Worm (Caenorhabditis elegans) whole organism, early embryonic: ENCODE results near the gene skr-19.

ENCODE experiments used
- B0310.2 ChIP-seq: sonication (generic microtip); optimal IDR thresholded peaks from 2 replicates; lab custom pipeline; 2016; ENCODE audit warnings: mild to moderate bottlenecking, missing genetic modification characterization, missing compliant biosample characterization
- F13C5.2 ChIP-seq: sonication (generic microtip); optimal IDR thresholded peaks from 2 replicates; lab custom pipeline; 2017; ENCODE audit warnings: mild to moderate bottlenecking, missing genetic modification characterization, inconsistent platforms, missing compliant biosample characterization
- aly-1 ChIP-seq: sonication (generic microtip); optimal IDR thresholded peaks from 2 replicates; lab custom pipeline; 2016; ENCODE audit warnings: missing genetic modification characterization, missing compliant biosample characterization
- ama-1 ChIP-seq: fragments of 150-350 bp; optimal IDR thresholded peaks from 2 replicates; lab custom pipeline; 2014
- ceh-13 ChIP-seq: fragments of 200-800 bp; sonication (Bioruptor generic); optimal IDR thresholded peaks from 2 replicates; lab custom pipeline; 2018; ENCODE audit warnings: mild to moderate bottlenecking, missing genetic modification characterization, missing compliant biosample characterization
- ceh-36 ChIP-seq: sonication (generic microtip); optimal IDR thresholded peaks from 2 replicates; lab custom pipeline; 2016; ENCODE audit warnings: missing genetic modification characterization, inconsistent platforms, missing compliant biosample characterization
- ets-7 ChIP-seq: sonication (generic microtip); optimal IDR thresholded peaks from 2 replicates; lab custom pipeline; 2016; ENCODE audit warnings: missing genotype, missing genetic modification characterization, missing compliant biosample characterization
- flt-1 ChIP-seq: fragments of 200-800 bp; sonication (Bioruptor generic); IDR thresholded peaks from 2 replicates; pipeline ENCODE4 v1.3.6; 2022; ENCODE audit warnings: missing genetic modification characterization, missing compliant biosample characterization
- hmbx-1 ChIP-seq: sonication (generic microtip); optimal IDR thresholded peaks from 2 replicates; lab custom pipeline; 2016; ENCODE audit warnings: mild to moderate bottlenecking, missing genetic modification characterization, missing compliant biosample characterization
- hmg-4 ChIP-seq: fragments of 200-800 bp; sonication (Bioruptor generic); optimal IDR thresholded peaks from 2 replicates; lab custom pipeline; 2018; ENCODE audit warnings: mild to moderate bottlenecking, missing genetic modification characterization, missing compliant biosample characterization
- hnd-1 ChIP-seq: sonication (generic microtip); optimal IDR thresholded peaks from 2 replicates; lab custom pipeline; 2016; ENCODE audit warnings: missing genetic modification characterization, missing compliant biosample characterization
- pes-1 ChIP-seq: fragments of 200-800 bp; sonication (Bioruptor generic); IDR thresholded peaks from 2 replicates; pipeline ENCODE4 v1.3.6; 2022; ENCODE audit warnings: missing genetic modification reagents, missing genetic modification characterization, missing compliant biosample characterization
- scrt-1 ChIP-seq: fragments of 200-800 bp; sonication (Bioruptor generic); IDR thresholded peaks from 2 replicates; pipeline ENCODE4 v1.3.6; 2022; ENCODE audit warnings: missing genetic modification characterization, missing compliant biosample characterization
- sea-1 ChIP-seq: fragments of 200-800 bp; sonication (Bioruptor generic); conservative IDR thresholded peaks from 2 replicates; pipeline ENCODE4 v1.3.6; 2022; ENCODE audit warnings: missing genetic modification characterization, missing compliant biosample characterization
- tbx-11 ChIP-seq: fragments of 200-800 bp; sonication (Bioruptor generic); IDR thresholded peaks from 2 replicates; pipeline ENCODE4 v1.3.6; 2022; ENCODE audit warnings: missing genetic modification characterization, missing compliant biosample characterization
- tbx-37 ChIP-seq: fragments of 200-800 bp; sonication (Bioruptor generic); conservative IDR thresholded peaks from 2 replicates; pipeline ENCODE4 v1.3.6; 2022; ENCODE audit warnings: missing genetic modification reagents, missing genetic modification characterization, missing compliant biosample characterization
- tra-4 ChIP-seq: sonication (generic microtip); optimal IDR thresholded peaks from 2 replicates; lab custom pipeline; 2017; ENCODE audit warnings: missing genetic modification characterization, missing compliant biosample characterization

Gene skr-19

DNA sequence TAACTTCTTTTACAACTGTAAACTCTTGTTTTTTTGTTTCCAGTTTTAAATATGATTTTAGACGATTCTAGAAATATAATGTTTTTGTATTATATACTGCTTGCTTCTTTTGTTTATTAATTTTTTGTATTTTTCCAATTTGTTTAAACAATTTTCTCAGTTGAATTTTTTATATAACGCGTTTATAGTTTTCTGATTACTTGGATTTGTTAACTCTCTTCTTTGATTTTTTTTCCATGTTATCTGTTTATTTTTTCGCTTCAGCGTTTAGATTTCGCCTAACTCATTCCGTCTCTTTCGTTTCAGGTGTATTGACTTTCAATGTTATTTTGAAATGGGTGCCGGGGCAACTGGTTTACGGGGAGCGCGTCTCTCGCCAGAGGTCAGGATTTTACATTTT, 33.6 kb downstream of the skr-19 start, which contains the start of gene gpa-6:
TSS of gene gpa-6 (plus strand) at position 301 of the 400 bp plus-strand sequence.
- TF ChIP-seq hnd-1 (tag; lab: Kevin White, UChicago) (no peak), pes-1 (GFP tag; lab: Robert Waterston, UW) (no peak), tbx-11 (no peak), ets-7 (tag; lab: Kevin White, UChicago) (no peak), tra-4 (tag; lab: Kevin White, UChicago) (no peak), hmg-4 (GFP tag; lab: Kevin White, UChicago) (no peak), sea-1 (GFP tag; lab: Robert Waterston, UW) (no peak), ceh-36 (tag; lab: Kevin White, UChicago) (no peak), tbx-37 (no peak), flt-1 (GFP tag; lab: Robert Waterston, UW) (no peak), ama-1 (lab: Kevin White, UChicago) (no peak), B0310.2 (tag; lab: Kevin White, UChicago) (no peak), hmbx-1 (tag; lab: Kevin White, UChicago) (no peak), F13C5.2 (no peak), ceh-13 (GFP tag; lab: Kevin White, UChicago) (no peak), scrt-1 (no peak)

DNA sequence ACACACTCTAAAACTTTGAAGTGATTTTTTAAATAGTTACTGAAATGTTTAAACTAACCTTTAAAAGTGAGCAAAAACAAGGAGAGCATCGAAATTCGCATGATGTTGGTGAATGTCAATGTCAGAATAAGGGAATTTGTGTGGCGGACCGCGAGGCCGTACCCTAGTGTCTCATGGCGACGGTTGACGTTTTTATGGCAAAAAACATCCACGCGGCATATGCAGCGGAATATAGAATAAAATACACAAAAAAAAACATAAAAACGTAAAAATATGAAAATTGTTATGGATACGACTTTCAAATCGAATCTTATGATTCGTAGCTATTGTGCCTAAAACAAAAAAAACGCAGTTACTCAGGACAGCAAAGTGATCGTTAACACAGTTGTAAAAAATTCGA, 34.6 kb downstream of the skr-19 start, which contains the start of gene cwp-5:
TSS of gene cwp-5 (minus strand) at position 101 of the 400 bp plus-strand sequence.
- TF ChIP-seq ets-7 (tag; lab: Kevin White, UChicago) = no peak
- no peak for TF ChIP-seq scrt-1
- no peak for TF ChIP-seq tra-4 (tag; lab: Kevin White, UChicago)

DNA sequence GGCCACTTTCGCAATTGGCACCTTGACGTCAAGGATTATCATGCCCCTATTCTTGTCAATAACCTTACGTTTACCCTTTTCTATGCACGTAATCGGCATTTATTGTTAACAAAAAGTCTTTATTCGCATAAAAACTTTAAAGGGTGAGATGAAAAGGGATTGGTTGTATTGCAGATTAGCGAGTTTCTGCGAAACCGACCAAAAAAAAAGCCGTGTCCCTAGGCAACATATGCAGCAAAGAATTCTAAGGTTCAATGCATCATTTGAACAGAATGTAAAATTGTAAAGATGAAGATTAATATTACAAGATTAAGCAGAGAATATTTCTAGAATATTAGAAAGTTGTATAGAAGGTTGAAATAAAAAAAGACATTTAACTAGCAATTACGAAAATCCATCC, 42.5 kb downstream of the skr-19 start:
- TF ChIP-seq tbx-11 = no peak
- no peak for TF ChIP-seq hnd-1 (tag; lab: Kevin White, UChicago)
- no peak for TF ChIP-seq ama-1 (lab: Kevin White, UChicago)
- no peak for TF ChIP-seq hmbx-1 (tag; lab: Kevin White, UChicago)
- TF ChIP-seq ceh-13 (GFP tag; lab: Kevin White, UChicago) = no peak
- TF ChIP-seq tra-4 (tag; lab: Kevin White, UChicago) = no peak
- no peak for TF ChIP-seq B0310.2 (tag; lab: Kevin White, UChicago)
- TF ChIP-seq ceh-36 (tag; lab: Kevin White, UChicago) = no peak
- TF ChIP-seq sea-1 (GFP tag; lab: Robert Waterston, UW) = no peak
- TF ChIP-seq ets-7 (tag; lab: Kevin White, UChicago) = no peak
- TF ChIP-seq pes-1 (GFP tag; lab: Robert Waterston, UW) = no peak
- TF ChIP-seq scrt-1 = no peak
- TF ChIP-seq flt-1 (GFP tag; lab: Robert Waterston, UW) = no peak
- no peak for TF ChIP-seq aly-1 (tag; lab: Kevin White, UChicago)
- TF ChIP-seq hmg-4 (GFP tag; lab: Kevin White, UChicago) = no peak

DNA sequence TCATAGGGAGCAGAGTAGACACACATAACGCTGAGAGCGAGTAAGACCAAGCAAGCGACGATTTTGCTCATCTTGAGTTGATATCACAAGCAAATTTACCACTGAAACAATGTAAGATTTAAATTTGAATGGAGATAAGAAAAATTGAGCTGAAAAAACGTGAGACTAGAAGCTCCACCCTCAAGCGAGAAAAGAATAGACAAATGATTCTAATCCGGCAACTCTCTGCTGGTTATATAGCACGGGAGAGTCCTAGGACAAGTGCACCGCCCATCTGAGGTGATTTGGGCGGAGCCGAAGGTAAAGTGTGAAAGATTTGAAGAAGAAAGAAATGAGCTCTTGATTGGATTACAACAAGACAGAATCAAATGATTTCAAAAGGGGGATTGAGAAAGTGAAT, 46.2 kb downstream of the skr-19 start, which contains the start of gene nlp-3:
TSS of gene nlp-3 (minus strand) at position 101 of the 400 bp plus-strand sequence.
- no peak for TF ChIP-seq sea-1 (GFP tag; lab: Robert Waterston, UW)
- TF ChIP-seq ceh-13 (GFP tag; lab: Kevin White, UChicago) = no peak
- TF ChIP-seq ets-7 (tag; lab: Kevin White, UChicago) = no peak
- TF ChIP-seq scrt-1 = no peak
- no peak for TF ChIP-seq pes-1 (GFP tag; lab: Robert Waterston, UW)
- TF ChIP-seq F13C5.2 = no peak
- TF ChIP-seq hmbx-1 (tag; lab: Kevin White, UChicago) = no peak
- TF ChIP-seq aly-1 (tag; lab: Kevin White, UChicago) = no peak

DNA sequence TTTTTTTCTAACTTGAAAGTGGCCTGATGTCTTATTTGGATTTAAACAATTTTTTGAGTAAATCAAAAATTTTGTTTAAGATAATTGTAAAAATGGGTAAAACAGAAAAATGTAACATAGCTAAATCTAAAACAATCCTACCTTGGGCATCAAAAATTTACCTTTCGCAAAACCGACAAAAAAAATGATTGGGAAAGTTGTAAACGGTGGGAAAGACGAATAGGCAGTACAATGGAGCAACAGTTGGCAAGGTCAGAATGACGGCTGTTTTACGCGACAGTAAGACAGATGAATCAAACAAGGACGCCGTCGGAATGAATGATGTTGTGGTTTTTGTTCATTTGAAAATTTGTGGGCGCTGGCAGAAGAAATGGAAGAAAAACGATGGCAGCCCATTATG, 50.1 kb downstream of the skr-19 start:
- TF ChIP-seq tra-4 (tag; lab: Kevin White, UChicago) = no peak
- TF ChIP-seq flt-1 (GFP tag; lab: Robert Waterston, UW) = no peak
- TF ChIP-seq pes-1 (GFP tag; lab: Robert Waterston, UW) = no peak
- no peak for TF ChIP-seq tbx-11
- no peak for TF ChIP-seq ceh-36 (tag; lab: Kevin White, UChicago)
- TF ChIP-seq F13C5.2 = no peak
- TF ChIP-seq tbx-37 = no peak
- no peak for TF ChIP-seq B0310.2 (tag; lab: Kevin White, UChicago)
- no peak for TF ChIP-seq scrt-1
- no peak for TF ChIP-seq aly-1 (tag; lab: Kevin White, UChicago)
- no peak for TF ChIP-seq hnd-1 (tag; lab: Kevin White, UChicago)
- no peak for TF ChIP-seq sea-1 (GFP tag; lab: Robert Waterston, UW)
